Worm (Caenorhabditis elegans) whole organism, young adult: ENCODE results near the gene pgp-9.

Experiments
- B0019.2 ChIP-seq: fragments of 200-800 bp; sonication (Bioruptor generic); conservative IDR thresholded peaks from 2 replicates; pipeline ENCODE4 v1.3.6; 2022; ENCODE audit warnings: missing genetic modification reagents, missing genetic modification characterization, missing compliant biosample characterization
- C06A6.2 ChIP-seq: fragments of 200-800 bp; sonication (Bioruptor generic); conservative IDR thresholded peaks from 2 replicates; pipeline ENCODE4 v1.3.6; 2022; ENCODE audit warnings: missing genetic modification characterization, missing compliant biosample characterization
- C17E4.6 ChIP-seq: fragments of 200-800 bp; sonication (Bioruptor generic); IDR thresholded peaks from 2 replicates; pipeline ENCODE4 v1.3.6; 2022; ENCODE audit warnings: missing genetic modification reagents, missing genetic modification characterization, missing compliant biosample characterization
- F22D6.2 ChIP-seq: sonication (generic microtip); optimal IDR thresholded peaks from 2 replicates; lab custom pipeline; 2016; ENCODE audit warnings: mild to moderate bottlenecking, missing genetic modification characterization, missing compliant biosample characterization
- F55B11.4 ChIP-seq: sonication (generic microtip); optimal IDR thresholded peaks from 2 replicates; lab custom pipeline; 2016; ENCODE audit warnings: missing compliant biosample characterization, missing genetic modification characterization, borderline replicate concordance; ENCODE audit not compliant: insufficient read depth
- Y53G8AR.9 ChIP-seq: fragments of 200-800 bp; sonication (Bioruptor generic); conservative IDR thresholded peaks from 2 replicates; pipeline ENCODE4 v1.3.6; 2022; ENCODE audit warnings: missing genetic modification reagents, missing genetic modification characterization, missing compliant biosample characterization
- Y56A3A.18 ChIP-seq: fragments of 200-800 bp; sonication (Bioruptor generic); IDR thresholded peaks from 2 replicates; pipeline ENCODE4 v1.3.6; 2022; ENCODE audit warnings: missing genetic modification reagents, missing genetic modification characterization, missing compliant biosample characterization
- Y67H2A.10 ChIP-seq: fragments of 200-800 bp; sonication (Bioruptor generic); conservative IDR thresholded peaks from 2 replicates; pipeline ENCODE4 v1.3.6; 2022; ENCODE audit warnings: missing genetic modification reagents, missing genetic modification characterization, missing compliant biosample characterization
- ZK185.1 ChIP-seq: sonication (generic microtip); optimal IDR thresholded peaks from 2 replicates; lab custom pipeline; 2016; ENCODE audit warnings: mild to moderate bottlenecking, missing genetic modification characterization, missing compliant biosample characterization; ENCODE audit not compliant: poor library complexity, severe bottlenecking
- ama-1 ChIP-seq, 3 experiments: fragments of 150-350 bp in 1 of 3; sonication (generic microtip) in 2 of 3; optimal IDR thresholded peaks; 2 replicates each; lab custom pipeline; 2014 to 2018; ENCODE audit warnings: missing biosample characterization in 2 of 3, missing genetic modification characterization in 2 of 3, missing genetic modification reagents in 2 of 3
- athp-1 ChIP-seq: sonication (generic microtip); optimal IDR thresholded peaks from 2 replicates; lab custom pipeline; 2017; ENCODE audit warnings: mild to moderate bottlenecking, missing genetic modification characterization, missing compliant biosample characterization
- bed-2 ChIP-seq: fragments of 200-800 bp; sonication (Bioruptor generic); IDR thresholded peaks from 2 replicates; pipeline ENCODE4 v1.3.6; 2022; ENCODE audit warnings: missing genetic modification reagents, missing genetic modification characterization, missing compliant biosample characterization
- ccch-3 ChIP-seq: fragments of 200-800 bp; sonication (Bioruptor generic); optimal IDR thresholded peaks from 2 replicates; lab custom pipeline; 2018; ENCODE audit warnings: mild to moderate bottlenecking, missing genetic modification characterization, missing compliant biosample characterization
- ceh-100 ChIP-seq: fragments of 200-800 bp; sonication (Bioruptor generic); IDR thresholded peaks from 2 replicates; pipeline ENCODE4 v1.3.6; 2022; ENCODE audit warnings: missing genetic modification reagents, missing genetic modification characterization, missing compliant biosample characterization
- ceh-27 ChIP-seq: fragments of 200-800 bp; sonication (Bioruptor generic); optimal IDR thresholded peaks from 2 replicates; lab custom pipeline; 2018; ENCODE audit warnings: mild to moderate bottlenecking, missing genetic modification characterization, moderate library complexity, missing compliant biosample characterization
- ceh-79 ChIP-seq: sonication (generic microtip); optimal IDR thresholded peaks from 2 replicates; lab custom pipeline; 2017; ENCODE audit warnings: mild to moderate bottlenecking, missing genetic modification characterization, missing compliant biosample characterization
- dox-1 ChIP-seq: fragments of 200-800 bp; sonication (Bioruptor generic); IDR thresholded peaks from 2 replicates; pipeline ENCODE4 v1.3.6; 2022; ENCODE audit warnings: missing genetic modification reagents, missing genetic modification characterization, missing compliant biosample characterization
- dpff-1 ChIP-seq: sonication (generic microtip); optimal IDR thresholded peaks from 2 replicates; lab custom pipeline; 2017; ENCODE audit warnings: mild to moderate bottlenecking, missing genetic modification characterization, missing compliant biosample characterization
- ekl-4 ChIP-seq: fragments of 200-800 bp; sonication (Bioruptor generic); IDR thresholded peaks from 2 replicates; pipeline ENCODE4 v1.3.6; 2022; ENCODE audit warnings: missing genetic modification reagents, missing genetic modification characterization, missing compliant biosample characterization
- gei-17 ChIP-seq: fragments of 200-800 bp; sonication (Bioruptor generic); optimal IDR thresholded peaks from 2 replicates; lab custom pipeline; 2018; ENCODE audit warnings: mild to moderate bottlenecking, missing genetic modification characterization, missing compliant biosample characterization
- hlh-12 ChIP-seq: sonication (generic microtip); optimal IDR thresholded peaks from 2 replicates; lab custom pipeline; 2016; ENCODE audit warnings: missing genetic modification characterization, missing compliant biosample characterization
- hmg-1.2 ChIP-seq: fragments of 200-800 bp; sonication (Bioruptor generic); IDR thresholded peaks from 2 replicates; pipeline ENCODE4 v1.3.6; 2022; ENCODE audit warnings: missing genetic modification reagents, missing genetic modification characterization, missing compliant biosample characterization
- hrde-1 ChIP-seq: sonication (generic microtip); optimal IDR thresholded peaks from 2 replicates; lab custom pipeline; 2016; ENCODE audit warnings: missing genetic modification characterization, mild to moderate bottlenecking, missing compliant biosample characterization, moderate library complexity, missing genotype, missing genetic modification reagents, borderline replicate concordance
- lag-1 ChIP-seq: fragments of 200-800 bp; sonication (Bioruptor generic); IDR thresholded peaks from 2 replicates; pipeline ENCODE4 v1.3.6; 2022; ENCODE audit warnings: missing genetic modification reagents, missing genetic modification characterization, missing compliant biosample characterization
- lin-54 ChIP-seq: fragments of 200-800 bp; sonication (Bioruptor generic); optimal IDR thresholded peaks from 2 replicates; lab custom pipeline; 2018; ENCODE audit warnings: mild to moderate bottlenecking, missing genetic modification characterization, missing compliant biosample characterization
- lsy-27 ChIP-seq: sonication (generic microtip); optimal IDR thresholded peaks from 2 replicates; lab custom pipeline; 2017; ENCODE audit warnings: missing genetic modification characterization, mild to moderate bottlenecking, missing compliant biosample characterization, antibody characterized with exemption, missing genotype, borderline replicate concordance; ENCODE audit not compliant: insufficient read depth
- madf-3 ChIP-seq: fragments of 200-800 bp; sonication (Bioruptor generic); IDR thresholded peaks from 2 replicates; pipeline ENCODE4 v1.3.6; 2022; ENCODE audit warnings: missing genetic modification reagents, missing genetic modification characterization, missing compliant biosample characterization
- mcd-1 ChIP-seq: fragments of 200-800 bp; sonication (Bioruptor generic); IDR thresholded peaks from 2 replicates; pipeline ENCODE4 v1.3.6; 2022; ENCODE audit warnings: missing genetic modification reagents, missing genetic modification characterization, missing compliant biosample characterization
- nfyb-1 ChIP-seq: fragments of 200-800 bp; sonication (Bioruptor generic); IDR thresholded peaks from 2 replicates; pipeline ENCODE4 v1.3.6; 2022; ENCODE audit warnings: missing genetic modification reagents, missing genetic modification characterization, missing compliant biosample characterization
- nhr-120 ChIP-seq: fragments of 200-800 bp; sonication (Bioruptor generic); IDR thresholded peaks from 2 replicates; pipeline ENCODE4 v1.3.6; 2022; ENCODE audit warnings: missing genetic modification characterization, missing compliant biosample characterization
- rpc-1 ChIP-seq, 2 experiments: fragments of 150-350 bp in 1 of 2; sonication (generic microtip) in 1 of 2; optimal IDR thresholded peaks; 2 replicates each; lab custom pipeline; 2014 to 2018; ENCODE audit warnings: missing biosample characterization in 1 of 2, missing genetic modification characterization in 1 of 2, missing genetic modification reagents in 1 of 2, missing genotype in 1 of 2
- sea-2 ChIP-seq: fragments of 200-800 bp; sonication (Bioruptor generic); IDR thresholded peaks from 2 replicates; pipeline ENCODE4 v1.3.6; 2022; ENCODE audit warnings: missing genetic modification characterization, missing compliant biosample characterization
- tbp1 ChIP-seq: fragments of 200-800 bp; sonication (Bioruptor generic); optimal IDR thresholded peaks from 2 replicates; lab custom pipeline; 2018; ENCODE audit warnings: mild to moderate bottlenecking, missing genetic modification characterization, missing compliant biosample characterization
- tlf-1 ChIP-seq: fragments of 200-800 bp; sonication (Bioruptor generic); optimal IDR thresholded peaks from 2 replicates; lab custom pipeline; 2018; ENCODE audit warnings: mild to moderate bottlenecking, missing genetic modification characterization, missing compliant biosample characterization
- unc-130 ChIP-seq: sonication (generic microtip); optimal IDR thresholded peaks from 2 replicates; lab custom pipeline; 2016; ENCODE audit warnings: missing genetic modification reagents, missing genetic modification characterization, missing compliant biosample characterization
- zim-3 ChIP-seq: sonication (generic microtip); optimal IDR thresholded peaks from 2 replicates; lab custom pipeline; 2017; ENCODE audit warnings: mild to moderate bottlenecking, missing genetic modification characterization, moderate library complexity, missing compliant biosample characterization
- ztf-6 ChIP-seq: fragments of 200-800 bp; sonication (Bioruptor generic); IDR thresholded peaks from 2 replicates; pipeline ENCODE4 v1.3.6; 2022; ENCODE audit warnings: missing genetic modification reagents, missing genetic modification characterization, missing compliant biosample characterization

pgp-9 gene

ce11 chrV:17728757-17729156 lies 26.9 kb upstream of the pgp-9 start:
- TF ChIP-seq tbp1 (GFP tag; lab: Kevin White, UChicago): no peak
- no peak for TF ChIP-seq Y56A3A.18 (GFP tag; lab: Robert Waterston, UW)
- no peak for TF ChIP-seq ekl-4 (GFP tag; lab: Robert Waterston, UW)
- no peak for TF ChIP-seq gei-17 (GFP tag; lab: Kevin White, UChicago)
- TF ChIP-seq ccch-3 (GFP tag; lab: Kevin White, UChicago): no peak
- no peak for TF ChIP-seq zim-3 (tag; lab: Kevin White, UChicago)
- TF ChIP-seq Y53G8AR.9 (GFP tag; lab: Robert Waterston, UW): no peak
- no peak for TF ChIP-seq lag-1 (GFP tag; lab: Robert Waterston, UW)
- TF ChIP-seq F55B11.4 (tag; lab: Kevin White, UChicago): no peak
- no peak for TF ChIP-seq B0019.2 (GFP tag; lab: Robert Waterston, UW)
- no peak for TF ChIP-seq tlf-1 (GFP tag; lab: Kevin White, UChicago)
- TF ChIP-seq F22D6.2 (tag; lab: Kevin White, UChicago): no peak
- TF ChIP-seq ceh-79 (tag; lab: Kevin White, UChicago): no peak
- no peak for TF ChIP-seq nhr-120 (GFP tag; lab: Robert Waterston, UW)
- no peak for TF ChIP-seq madf-3 (GFP tag; lab: Robert Waterston, UW)

ce11 chrV:17732516-17732915 lies 23.2 kb upstream of the pgp-9 start, which contains the start of gene twk-42:
Gene twk-42 (minus strand): TSS chrV:17732616.
- TF ChIP-seq unc-130 (GFP tag; lab: Kevin White, UChicago) (no peak), Y67H2A.10 (no peak), ceh-27 (GFP tag; lab: Kevin White, UChicago) (no peak), hrde-1 (tag; lab: Kevin White, UChicago) (no peak), C17E4.6 (GFP tag; lab: Robert Waterston, UW) (no peak), nhr-120 (GFP tag; lab: Robert Waterston, UW) (no peak), mcd-1 (GFP tag; lab: Robert Waterston, UW) (no peak), nfyb-1 (no peak), dox-1 (GFP tag; lab: Robert Waterston, UW) (no peak), lsy-27 (tag; lab: Kevin White, UChicago) (no peak), athp-1 (tag; lab: Kevin White, UChicago) (no peak), ceh-100 (GFP tag; lab: Robert Waterston, UW) (no peak), C06A6.2 (no peak), B0019.2 (GFP tag; lab: Robert Waterston, UW) (no peak)

- no peak for TF ChIP-seq gei-17 (GFP tag; lab: Kevin White, UChicago)
- TF ChIP-seq hmg-1.2: no peak
- no peak for TF ChIP-seq hrde-1 (tag; lab: Kevin White, UChicago)
- TF ChIP-seq ZK185.1 (tag; lab: Kevin White, UChicago): no peak
- no peak for TF ChIP-seq unc-130 (GFP tag; lab: Kevin White, UChicago)
- no peak for TF ChIP-seq rpc-1 (optimal IDR thresholded peaks at IDR 0.05; lab: Kevin White, UChicago)
- TF ChIP-seq rpc-1 (tag; optimal IDR thresholded peaks at IDR 0.05; lab: Kevin White, UChicago): no peak
Observed at ce11 chrV:17739801-17740200, 15.9 kb upstream of the pgp-9 start, which contains the start of gene cutl-4. Gene cutl-4 (minus strand): TSS chrV:17739901.

DNA sequence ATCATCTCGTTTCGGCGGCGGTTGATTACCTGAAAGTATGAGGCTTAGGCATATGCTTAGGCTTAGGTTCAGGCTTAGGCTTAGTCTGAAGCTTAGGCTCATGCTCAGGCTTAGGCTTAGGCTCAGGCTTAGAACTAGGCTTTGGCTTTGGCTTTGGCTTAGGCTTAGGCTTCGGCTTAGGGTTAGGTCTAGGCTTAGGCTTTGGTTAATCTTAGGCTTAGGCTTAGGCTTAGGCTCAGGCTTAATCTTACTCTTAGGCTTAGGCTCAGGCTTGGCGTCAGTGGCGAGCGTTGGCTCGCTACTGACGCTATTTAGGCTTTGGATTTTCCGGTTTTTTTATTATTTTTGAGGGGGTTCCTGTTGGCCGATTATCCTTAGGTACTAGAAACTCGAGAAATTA lies 11.9 kb upstream of the pgp-9 start:
- no peak for TF ChIP-seq ama-1 (optimal IDR thresholded peaks at IDR 0.05; lab: Kevin White, UChicago)
- TF ChIP-seq ama-1 (GFP tag; optimal IDR thresholded peaks at IDR 0.05; lab: Kevin White, UChicago): no peak
- no peak for TF ChIP-seq bed-2 (GFP tag; lab: Robert Waterston, UW)
- no peak for TF ChIP-seq sea-2 (GFP tag; lab: Robert Waterston, UW)
- TF ChIP-seq dpff-1 (tag; lab: Kevin White, UChicago): no peak
- TF ChIP-seq Y67H2A.10: no peak
- no peak for TF ChIP-seq madf-3 (GFP tag; lab: Robert Waterston, UW)
- no peak for TF ChIP-seq hlh-12
- TF ChIP-seq ztf-6 (GFP tag; lab: Robert Waterston, UW): no peak
- no peak for TF ChIP-seq lin-54
- TF ChIP-seq tlf-1 (GFP tag; lab: Kevin White, UChicago): no peak
